Fruit fly (Drosophila melanogaster): ENCODE results near the gene CG7102.

The CG7102 gene

dm6 chr2L:7871821-7872524, 15.3 kb downstream of the CG7102 start:
- TF ChIP-seq pad (GFP tag; optimal IDR thresholded peaks at IDR 0.05), result no peak
- no peak for TF ChIP-seq tj (GFP tag; optimal IDR thresholded peaks at IDR 0.05)
- TF ChIP-seq Hr96 (GFP tag; optimal IDR thresholded peaks at IDR 0.05), result no peak
- no peak for TF ChIP-seq CG1620 (GFP tag; optimal IDR thresholded peaks at IDR 0.05)
- TF ChIP-seq CG5204 (GFP tag; optimal IDR thresholded peaks at IDR 0.05), result peak; percentile 5
- TF ChIP-seq kay (GFP tag; ENCODE audit: borderline replicate concordance), result no peak

DNA sequence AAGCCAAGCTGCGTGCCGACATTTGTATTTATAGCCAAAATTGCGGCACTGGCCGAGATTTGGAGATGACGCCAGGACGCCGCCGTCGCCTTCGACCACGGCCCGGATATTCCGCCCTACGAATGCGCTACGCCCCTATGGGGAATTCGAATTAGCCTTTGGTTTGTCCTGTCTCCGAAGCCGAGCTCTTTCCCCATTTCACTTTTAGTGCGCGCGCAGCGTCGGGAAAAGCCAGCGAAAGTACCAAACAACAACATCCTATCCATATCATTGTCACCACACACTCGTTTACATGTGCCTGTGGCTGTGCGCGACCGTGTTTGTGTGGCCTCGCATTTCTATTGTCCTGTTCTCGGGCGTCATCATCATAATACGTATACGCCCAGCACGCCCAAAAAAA, 16.0 kb downstream of the CG7102 start, which contains the start of gene Proc:
Proc (minus strand) TSS at position 101 of the 400 bp plus-strand sequence.
- TF ChIP-seq cnc (optimal IDR thresholded peaks at IDR 0.05), result no peak
- no peak for TF ChIP-seq Hr96 (GFP tag; optimal IDR thresholded peaks at IDR 0.05)
- no peak for TF ChIP-seq tj (GFP tag; optimal IDR thresholded peaks at IDR 0.05)
- no peak for TF ChIP-seq CG7045 (GFP tag; optimal IDR thresholded peaks at IDR 0.05)
- no peak for TF ChIP-seq toe (GFP tag; optimal IDR thresholded peaks at IDR 0.05)
- no peak for TF ChIP-seq CG5204 (GFP tag; optimal IDR thresholded peaks at IDR 0.05)
- TF ChIP-seq Clk (GFP tag; optimal IDR thresholded peaks at IDR 0.05), result no peak
- TF ChIP-seq CG7101 (tag; optimal IDR thresholded peaks at IDR 0.05), result no peak
- no peak for TF ChIP-seq CG1620 (GFP tag; optimal IDR thresholded peaks at IDR 0.05)
- TF ChIP-seq Crg-1 (GFP tag; optimal IDR thresholded peaks at IDR 0.05), result no peak
- no peak for TF ChIP-seq kay (GFP tag; ENCODE audit: borderline replicate concordance)

dm6 chr2L:7870212-7870611, 17.1 kb downstream of the CG7102 start:
- no peak for TF ChIP-seq Hr96 (GFP tag; optimal IDR thresholded peaks at IDR 0.05)
- no peak for TF ChIP-seq kay (GFP tag; ENCODE audit: borderline replicate concordance)
- TF ChIP-seq CG14711 (tag; optimal IDR thresholded peaks at IDR 0.05), result no peak
- TF ChIP-seq toe (GFP tag; optimal IDR thresholded peaks at IDR 0.05), result no peak
- no peak for TF ChIP-seq cic (GFP tag; optimal IDR thresholded peaks at IDR 0.05)
- no peak for TF ChIP-seq tj (GFP tag; optimal IDR thresholded peaks at IDR 0.05)
- no peak for TF ChIP-seq CG7045 (GFP tag; optimal IDR thresholded peaks at IDR 0.05)
- TF ChIP-seq Clk (GFP tag; optimal IDR thresholded peaks at IDR 0.05), result no peak
- no peak for TF ChIP-seq CG7101 (tag; optimal IDR thresholded peaks at IDR 0.05)
- no peak for TF ChIP-seq Crg-1 (GFP tag; optimal IDR thresholded peaks at IDR 0.05)
- TF ChIP-seq pad (GFP tag; optimal IDR thresholded peaks at IDR 0.05), result no peak
- no peak for TF ChIP-seq CG11617 (GFP tag; optimal IDR thresholded peaks at IDR 0.05)
- no peak for TF ChIP-seq ovo (GFP tag; optimal IDR thresholded peaks at IDR 0.05)
- no peak for TF ChIP-seq cnc (optimal IDR thresholded peaks at IDR 0.05)
- no peak for TF ChIP-seq bab1 (GFP tag; optimal IDR thresholded peaks at IDR 0.05)
- no peak for TF ChIP-seq CG5204 (GFP tag; optimal IDR thresholded peaks at IDR 0.05)
- no peak for TF ChIP-seq CG1620 (GFP tag; optimal IDR thresholded peaks at IDR 0.05)
- no peak for TF ChIP-seq CG12768 (GFP tag; optimal IDR thresholded peaks at IDR 0.05)
- TF ChIP-seq CG33017 (tag; optimal IDR thresholded peaks at IDR 0.05), result no peak
- no peak for TF ChIP-seq Mnt (GFP tag; optimal IDR thresholded peaks at IDR 0.05)

DNA sequence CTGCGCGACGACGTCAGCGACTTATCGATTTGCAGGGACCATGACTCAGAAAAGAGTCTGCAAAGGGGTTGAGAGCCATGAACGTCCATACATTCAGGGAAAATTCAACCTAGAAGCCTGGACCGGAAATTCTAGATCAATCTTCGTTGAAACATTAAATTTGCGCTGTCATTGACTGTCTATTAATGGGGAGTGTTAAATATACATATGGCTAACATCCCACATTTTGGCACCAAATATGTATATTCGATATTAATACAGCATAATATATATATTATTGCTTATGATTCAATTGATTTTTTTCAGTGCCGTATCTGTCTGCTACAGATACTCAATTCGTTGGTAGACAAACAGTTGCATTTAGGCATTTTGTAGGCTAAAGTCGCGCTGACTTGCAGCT, 18.7 kb downstream of the CG7102 start:
- TF ChIP-seq CG1620 (GFP tag; optimal IDR thresholded peaks at IDR 0.05) (no peak), Clk (GFP tag; optimal IDR thresholded peaks at IDR 0.05) (no peak), CG14711 (tag; optimal IDR thresholded peaks at IDR 0.05) (no peak), CG7045 (GFP tag; optimal IDR thresholded peaks at IDR 0.05) (no peak), cic (GFP tag; optimal IDR thresholded peaks at IDR 0.05) (no peak), CG12768 (GFP tag; optimal IDR thresholded peaks at IDR 0.05) (no peak), CG5204 (GFP tag; optimal IDR thresholded peaks at IDR 0.05) (no peak), ovo (GFP tag; optimal IDR thresholded peaks at IDR 0.05) (no peak), Mnt (GFP tag; optimal IDR thresholded peaks at IDR 0.05) (no peak), cnc (optimal IDR thresholded peaks at IDR 0.05) (no peak), pad (GFP tag; optimal IDR thresholded peaks at IDR 0.05) (no peak), CG33017 (tag; optimal IDR thresholded peaks at IDR 0.05) (no peak), tj (GFP tag; optimal IDR thresholded peaks at IDR 0.05) (no peak), CG7101 (tag; optimal IDR thresholded peaks at IDR 0.05) (no peak), kay (GFP tag; ENCODE audit: borderline replicate concordance) (no peak), toe (GFP tag; optimal IDR thresholded peaks at IDR 0.05) (no peak), Crg-1 (GFP tag; optimal IDR thresholded peaks at IDR 0.05) (no peak), CG11617 (GFP tag; optimal IDR thresholded peaks at IDR 0.05) (no peak)

DNA sequence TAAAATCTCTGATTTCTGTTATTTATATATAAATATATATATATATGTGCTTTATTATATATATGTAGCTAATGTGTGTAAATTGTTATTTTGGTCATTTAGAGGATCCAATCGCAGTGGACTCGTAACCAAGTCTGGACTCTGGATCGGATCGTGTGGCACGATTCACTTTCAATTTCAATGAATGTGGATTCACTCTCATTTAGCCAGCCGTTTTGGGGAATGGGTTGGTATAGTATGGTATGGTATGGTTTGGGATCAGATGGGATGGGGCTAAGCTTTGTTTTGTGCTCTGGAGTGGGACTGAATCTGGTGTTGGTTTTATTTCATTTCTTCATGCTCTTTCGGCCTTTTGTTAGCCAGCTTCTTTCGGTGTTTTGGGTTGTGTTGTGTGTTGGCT, 25.6 kb downstream of the CG7102 start:
- TF ChIP-seq CG7045 (GFP tag; optimal IDR thresholded peaks at IDR 0.05) (no peak), CG33017 (tag; optimal IDR thresholded peaks at IDR 0.05) (no peak), CG11617 (GFP tag; optimal IDR thresholded peaks at IDR 0.05) (no peak), Crg-1 (GFP tag; optimal IDR thresholded peaks at IDR 0.05) (no peak), toe (GFP tag; optimal IDR thresholded peaks at IDR 0.05) (no peak), kay (GFP tag; ENCODE audit: borderline replicate concordance) (no peak), Hr96 (GFP tag; optimal IDR thresholded peaks at IDR 0.05) (no peak), bab1 (GFP tag; optimal IDR thresholded peaks at IDR 0.05) (no peak), Mnt (GFP tag; optimal IDR thresholded peaks at IDR 0.05) (no peak), CG1620 (GFP tag; optimal IDR thresholded peaks at IDR 0.05) (no peak), CG5204 (GFP tag; optimal IDR thresholded peaks at IDR 0.05) (no peak), cic (GFP tag; optimal IDR thresholded peaks at IDR 0.05) (no peak), tj (GFP tag; optimal IDR thresholded peaks at IDR 0.05) (no peak), CG7101 (tag; optimal IDR thresholded peaks at IDR 0.05) (no peak), cnc (optimal IDR thresholded peaks at IDR 0.05) (no peak), CG14711 (tag; optimal IDR thresholded peaks at IDR 0.05) (no peak), Clk (GFP tag; optimal IDR thresholded peaks at IDR 0.05) (no peak), CG12768 (GFP tag; optimal IDR thresholded peaks at IDR 0.05) (no peak), pad (GFP tag; optimal IDR thresholded peaks at IDR 0.05) (no peak), ovo (GFP tag; optimal IDR thresholded peaks at IDR 0.05) (no peak)

DNA sequence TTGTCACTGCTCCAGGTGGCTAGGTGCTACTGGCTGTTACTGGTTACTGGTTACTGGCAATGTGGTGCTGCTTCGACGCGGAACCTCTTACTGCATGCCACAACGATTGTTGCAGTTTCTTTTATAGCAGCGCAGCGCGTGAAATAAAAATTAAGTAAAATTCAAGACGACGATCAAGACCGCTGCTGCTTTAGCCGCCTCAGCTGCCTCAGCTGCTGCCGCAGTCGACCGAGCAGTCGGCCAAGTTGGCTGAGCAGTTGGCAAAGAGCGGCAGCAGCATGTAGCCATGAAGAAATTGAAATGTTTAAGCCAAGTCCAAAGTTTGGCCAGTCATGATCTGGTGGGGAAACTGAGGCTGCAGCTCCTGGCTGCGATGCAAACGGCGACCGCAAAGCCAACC, 26.6 kb downstream of the CG7102 start, which contains the start of gene TwdlE:
TwdlE (minus strand) TSS at position 101 of the 400 bp plus-strand sequence.
- TF ChIP-seq cic (GFP tag; optimal IDR thresholded peaks at IDR 0.05) (no peak), CG12768 (GFP tag; optimal IDR thresholded peaks at IDR 0.05) (no peak), kay (GFP tag; ENCODE audit: borderline replicate concordance) (no peak), tj (GFP tag; optimal IDR thresholded peaks at IDR 0.05) (no peak), CG11617 (GFP tag; optimal IDR thresholded peaks at IDR 0.05) (no peak), bab1 (GFP tag; optimal IDR thresholded peaks at IDR 0.05) (no peak), CG5204 (GFP tag; optimal IDR thresholded peaks at IDR 0.05) (no peak), CG7045 (GFP tag; optimal IDR thresholded peaks at IDR 0.05) (no peak), cnc (optimal IDR thresholded peaks at IDR 0.05) (no peak), CG7101 (tag; optimal IDR thresholded peaks at IDR 0.05) (no peak), ovo (GFP tag; optimal IDR thresholded peaks at IDR 0.05) (no peak), Clk (GFP tag; optimal IDR thresholded peaks at IDR 0.05) (no peak), Mnt (GFP tag; optimal IDR thresholded peaks at IDR 0.05) (no peak), Crg-1 (GFP tag; optimal IDR thresholded peaks at IDR 0.05) (no peak), Hr96 (GFP tag; optimal IDR thresholded peaks at IDR 0.05) (no peak), CG1620 (GFP tag; optimal IDR thresholded peaks at IDR 0.05) (no peak), CG33017 (tag; optimal IDR thresholded peaks at IDR 0.05) (no peak), CG14711 (tag; optimal IDR thresholded peaks at IDR 0.05) (no peak), pad (GFP tag; optimal IDR thresholded peaks at IDR 0.05) (no peak)
